Fruit fly (Drosophila melanogaster): ENCODE data around the gene CG8774.

CG8774 gene

DNA sequence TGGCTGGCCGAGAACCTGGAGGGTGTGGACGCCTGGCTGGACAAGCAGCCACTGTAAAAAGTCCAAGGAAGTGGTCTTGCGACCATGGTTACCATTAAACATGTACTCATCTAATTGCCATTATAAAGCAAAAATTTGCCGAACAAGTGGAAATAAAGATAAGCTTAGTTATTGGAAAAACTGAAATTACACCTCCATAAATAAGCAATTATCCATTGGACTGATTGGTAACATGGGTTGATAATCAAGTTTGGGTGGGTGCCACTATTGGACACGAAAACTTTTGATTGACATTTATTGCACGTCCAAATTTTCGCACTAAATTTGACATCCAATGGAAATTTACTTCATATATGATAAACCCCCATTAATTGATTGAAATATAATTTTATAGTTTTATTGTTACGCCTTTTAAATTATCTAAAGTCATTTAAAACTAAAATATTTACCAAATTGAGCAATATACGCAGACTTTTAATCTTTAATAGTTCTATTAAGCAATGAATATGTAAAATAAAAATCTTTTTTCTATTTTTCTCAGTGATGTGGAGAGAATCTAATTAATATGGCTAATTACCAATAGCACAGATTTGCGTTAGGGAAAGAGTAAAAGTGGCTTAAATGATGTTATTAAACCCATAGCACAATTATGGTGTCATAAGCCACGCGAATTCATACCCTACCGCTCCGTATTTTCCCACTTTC is at the start of gene CG8774:
TSS of gene CG8774 (plus strand) at position 655 of the 705 bp plus-strand sequence.
- TF ChIP-seq acj6 (GFP tag; optimal IDR thresholded peaks at IDR 0.05) (no peak), fd59A (GFP tag; optimal IDR thresholded peaks at IDR 0.05) (no peak), CG6854 (GFP tag; optimal IDR thresholded peaks at IDR 0.05) (no peak), CG8319 (GFP tag; optimal IDR thresholded peaks at IDR 0.05) (no peak), Sox102F (GFP tag; optimal IDR thresholded peaks at IDR 0.05) (no peak), CG31627 (GFP tag; optimal IDR thresholded peaks at IDR 0.05) (no peak), pdm3 (GFP tag; optimal IDR thresholded peaks at IDR 0.05) (no peak), OdsH (GFP tag; optimal IDR thresholded peaks at IDR 0.05) (no peak), CG32006 (GFP tag; optimal IDR thresholded peaks at IDR 0.05) (no peak), Gug (GFP tag; IDR thresholded peaks at IDR 0.05) (no peak), dsx (GFP tag; optimal IDR thresholded peaks at IDR 0.05; ENCODE audit: poor library complexity, severe bottlenecking) (no peak), CG11294 (GFP tag; IDR thresholded peaks at IDR 0.05) (no peak), CG6792 (GFP tag; optimal IDR thresholded peaks at IDR 0.05) (no peak), Sox14 (GFP tag; optimal IDR thresholded peaks at IDR 0.05) (no peak), dac (GFP tag; optimal IDR thresholded peaks at IDR 0.05) (no peak), CG10669 (GFP tag; optimal IDR thresholded peaks at IDR 0.05) (no peak), svp (GFP tag) (no peak), Hr4 (GFP tag; optimal IDR thresholded peaks at IDR 0.05) (no peak), CG16779 (tag; optimal IDR thresholded peaks at IDR 0.05) (no peak)

DNA sequence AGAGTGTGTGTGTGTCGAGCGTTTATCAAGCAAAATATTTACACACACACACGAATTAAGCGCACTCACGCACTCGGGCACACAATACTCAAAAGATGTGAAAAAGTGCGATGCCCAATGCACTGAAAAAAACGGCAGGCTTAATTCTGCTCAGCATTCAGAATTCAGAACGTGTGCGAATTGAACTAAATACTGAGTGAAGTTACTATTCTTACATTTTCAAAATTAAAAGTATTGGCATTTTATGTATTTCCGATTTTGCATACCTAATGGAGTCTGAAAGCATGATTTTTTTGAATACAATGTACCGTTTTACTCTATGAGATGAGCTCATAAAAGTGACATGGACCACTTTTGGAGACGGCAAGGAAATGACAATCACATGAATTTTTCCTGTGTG is 41.5 kb upstream of the CG8774 start:
- no peak for TF ChIP-seq Ets21C (GFP tag; optimal IDR thresholded peaks at IDR 0.05)
- TF ChIP-seq CG15336 (GFP tag; IDR thresholded peaks at IDR 0.05): 0 out of 2 replicates have a peak, but pooled peaks have one; percentile 8

DNA sequence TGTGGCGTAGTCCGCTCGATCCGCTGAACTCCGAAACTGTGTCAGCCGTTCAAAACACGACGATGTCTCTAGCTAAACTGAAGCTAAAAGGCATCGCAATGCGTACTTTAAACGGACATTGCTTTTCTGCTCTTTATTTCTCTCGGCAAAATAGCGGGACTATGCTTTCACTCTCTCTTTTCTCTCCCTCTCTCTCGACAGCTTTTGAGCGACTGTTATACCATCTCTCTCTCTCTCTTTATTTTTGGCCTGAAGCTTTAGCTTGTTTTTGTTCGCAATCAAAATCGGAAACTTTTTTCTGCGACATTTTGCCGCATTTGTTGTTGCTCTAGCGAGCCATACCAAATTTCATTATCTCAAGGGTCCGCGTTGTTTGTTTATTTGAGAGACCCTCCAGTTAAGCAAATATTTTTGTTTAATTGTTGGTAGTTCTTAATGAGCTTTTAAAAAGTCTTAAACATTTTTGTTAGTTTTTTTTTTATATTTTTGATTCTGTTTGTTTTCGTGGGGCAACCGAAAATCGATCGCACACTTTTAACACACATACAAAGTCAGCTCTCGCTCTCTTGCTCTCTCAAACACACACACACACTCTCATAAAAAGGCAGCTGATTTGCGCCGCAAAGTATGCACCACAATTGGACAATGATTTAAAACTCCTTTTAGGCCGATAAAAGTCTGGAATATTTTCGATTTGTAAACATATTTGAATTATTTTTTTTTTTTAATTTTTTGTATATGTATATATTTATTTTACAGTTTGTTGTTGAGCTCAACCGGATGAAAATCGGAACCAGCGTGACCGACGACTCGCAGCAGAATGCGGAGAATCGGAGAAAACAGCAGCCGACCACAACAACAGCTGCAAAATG is 39.6 kb upstream of the CG8774 start, which contains the start of gene Ace:
TSS of gene Ace (minus strand) at position 822 of the 872 bp plus-strand sequence.
- no peak for TF ChIP-seq CG4318 (GFP tag; optimal IDR thresholded peaks at IDR 0.05)
- TF ChIP-seq Hr39 (GFP tag; optimal IDR thresholded peaks at IDR 0.05): no peak
- TF ChIP-seq CG31627 (GFP tag; optimal IDR thresholded peaks at IDR 0.05): no peak
- no peak for TF ChIP-seq spab (GFP tag; optimal IDR thresholded peaks at IDR 0.05)
- TF ChIP-seq vri (GFP tag; optimal IDR thresholded peaks at IDR 0.05): no peak
- TF ChIP-seq CG6276 (GFP tag; optimal IDR thresholded peaks at IDR 0.05): no peak
- TF ChIP-seq fkh (GFP tag; optimal IDR thresholded peaks at IDR 0.05): peak; percentile 55
- no peak for TF ChIP-seq CG10631 (GFP tag; optimal IDR thresholded peaks at IDR 0.05)
- TF ChIP-seq Eip78C (GFP tag): peak; percentile 72
- no peak for TF ChIP-seq CG9139 (GFP tag; optimal IDR thresholded peaks at IDR 0.05)
- TF ChIP-seq Gug (GFP tag; IDR thresholded peaks at IDR 0.05): no peak

DNA sequence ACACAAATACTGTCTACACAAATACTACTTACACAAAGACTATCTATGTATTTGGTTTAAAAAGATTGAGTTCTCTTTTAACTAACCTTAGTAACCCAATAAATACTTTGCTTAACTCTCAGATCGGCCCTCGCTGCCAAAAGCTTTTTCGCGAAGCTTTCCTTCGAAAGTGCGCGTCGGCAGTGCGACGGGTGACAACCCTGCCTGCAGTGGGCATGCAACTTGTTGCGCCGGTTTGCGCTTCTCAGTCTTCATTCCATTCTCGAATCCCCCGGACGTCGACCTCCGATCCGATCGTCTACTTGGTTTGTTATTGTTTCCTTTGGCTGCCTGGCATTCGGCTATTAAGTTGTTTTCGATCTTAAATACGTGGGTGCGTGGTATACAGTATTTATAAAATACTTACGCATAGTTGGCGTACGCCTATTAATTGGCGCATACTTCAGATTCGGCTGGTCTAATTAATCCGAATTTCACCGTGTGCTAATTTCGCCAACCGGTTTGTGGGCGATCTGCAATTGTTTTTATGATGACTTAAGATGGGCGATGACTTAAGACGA is 38.4 kb upstream of the CG8774 start, which contains the start of gene CG11686:
TSS of gene CG11686 (plus strand) at position 243 of the 560 bp plus-strand sequence.
- TF ChIP-seq fd85E (GFP tag; optimal IDR thresholded peaks at IDR 0.05): no peak
- peak; percentile 70 for TF ChIP-seq fkh (GFP tag; optimal IDR thresholded peaks at IDR 0.05)
- no peak for TF ChIP-seq CG11294 (GFP tag; IDR thresholded peaks at IDR 0.05)
- no peak for TF ChIP-seq CG6808 (GFP tag; optimal IDR thresholded peaks at IDR 0.05)
- TF ChIP-seq CG34406 (GFP tag; optimal IDR thresholded peaks at IDR 0.05): peak; percentile 8
- peak; percentile 71 for TF ChIP-seq Eip78C (GFP tag)
- peak; percentile 1 for TF ChIP-seq Sox14 (GFP tag; optimal IDR thresholded peaks at IDR 0.05)
- TF ChIP-seq CG6163 (GFP tag; IDR thresholded peaks at IDR 0.05): peak; percentile 29; the same call in 1 of the 3 replicates
- no peak for TF ChIP-seq ss (GFP tag; optimal IDR thresholded peaks at IDR 0.05)
- no peak for TF ChIP-seq Lpt (GFP tag; optimal IDR thresholded peaks at IDR 0.05)
- TF ChIP-seq Ets96B (tag; optimal IDR thresholded peaks at IDR 0.05): no peak
- TF ChIP-seq topi (GFP tag; optimal IDR thresholded peaks at IDR 0.05): no peak
- TF ChIP-seq CG10631 (GFP tag; optimal IDR thresholded peaks at IDR 0.05): no peak
- TF ChIP-seq Blimp-1 (GFP tag; optimal IDR thresholded peaks at IDR 0.05): no peak
- no peak for TF ChIP-seq CG8119 (GFP tag; IDR thresholded peaks at IDR 0.05)
- TF ChIP-seq salr (GFP tag; optimal IDR thresholded peaks at IDR 0.05): no peak
- no peak for TF ChIP-seq CG31627 (GFP tag; optimal IDR thresholded peaks at IDR 0.05)
- no peak for TF ChIP-seq CG10669 (GFP tag; optimal IDR thresholded peaks at IDR 0.05)
- no peak for TF ChIP-seq CG11902 (GFP tag; optimal IDR thresholded peaks at IDR 0.05)
- no peak for TF ChIP-seq CG6276 (GFP tag; optimal IDR thresholded peaks at IDR 0.05)
- no peak for TF ChIP-seq Ets21C (GFP tag; optimal IDR thresholded peaks at IDR 0.05)
- peak; percentile 51 for TF ChIP-seq Sox102F (GFP tag; optimal IDR thresholded peaks at IDR 0.05)
- TF ChIP-seq dac (GFP tag; optimal IDR thresholded peaks at IDR 0.05): no peak
